Worm (Caenorhabditis elegans): Measurements from ENCODE around the gene mtm-9.
A peak's percentile ranks its signal among the peaks of the same experiment; 100 is the strongest.

mtm-9 gene

DNA sequence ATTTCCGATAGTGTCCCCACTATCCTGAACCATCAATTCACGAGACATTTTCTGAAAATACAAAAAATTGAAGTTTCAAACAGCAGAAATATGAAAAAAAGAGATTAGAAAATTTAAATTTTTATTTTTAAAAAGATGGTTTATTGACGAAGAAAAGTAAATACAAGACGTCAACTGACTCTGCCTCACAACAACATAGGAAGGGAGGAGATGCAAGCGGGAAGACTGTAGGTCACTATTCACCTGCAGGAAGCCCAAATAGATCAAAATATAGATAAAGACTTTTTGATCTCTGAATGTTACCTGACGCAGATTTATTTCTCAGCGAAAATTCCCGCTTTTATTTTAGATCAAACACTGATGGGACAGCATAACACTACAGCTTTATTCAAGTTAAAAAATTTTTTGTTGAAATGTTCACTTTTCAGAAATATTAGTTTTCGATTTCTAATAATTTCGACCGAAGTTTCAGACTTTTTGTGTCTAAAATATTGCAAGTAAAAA lies 32.8 kb downstream of the mtm-9 start, which contains the start of gene cysl-3:
Gene cysl-3, minus strand, starts transcription at position 51 of the 504 bp plus-strand sequence.
- TF ChIP-seq egl-43 (GFP tag; IDR thresholded peaks at IDR 0.05) (no peak), gei-8 (GFP tag; optimal IDR thresholded peaks at IDR 0.05) (no peak), nhr-28 (tag; optimal IDR thresholded peaks at IDR 0.05) (no peak), daf-16 (GFP tag; optimal IDR thresholded peaks at IDR 0.05) (no peak), daf-16 (tag; optimal IDR thresholded peaks at IDR 0.05) (peak; percentile 29), tra-1 (GFP tag; IDR thresholded peaks at IDR 0.05) (no peak), aly-2 (tag; optimal IDR thresholded peaks at IDR 0.05) (no peak)

DNA sequence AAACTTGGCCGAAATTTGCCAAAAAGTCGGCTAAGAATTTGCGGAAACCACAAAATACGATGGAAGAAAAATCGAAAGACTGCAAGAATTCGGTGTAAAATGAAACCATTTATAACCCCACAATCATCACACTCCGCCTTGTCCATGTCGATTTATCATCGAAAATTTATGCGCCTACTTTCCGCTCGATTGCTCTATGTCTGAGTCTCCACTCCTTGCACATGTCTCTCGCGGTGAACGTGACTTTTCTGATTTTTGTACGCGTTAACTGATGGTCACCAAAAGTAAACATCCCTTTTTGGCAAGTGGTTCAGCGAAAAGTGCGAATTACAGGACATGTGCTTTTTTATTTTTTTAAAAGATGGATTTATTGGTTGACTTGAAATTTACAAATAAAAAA lies 33.6 kb downstream of the mtm-9 start:
- TF ChIP-seq dve-1 (tag; optimal IDR thresholded peaks at IDR 0.05; ENCODE audit: insufficient read depth): peak; percentile 77
- no peak for TF ChIP-seq D1046.2 (GFP tag; IDR thresholded peaks at IDR 0.05)
- TF ChIP-seq dmd-8 (GFP tag; IDR thresholded peaks at IDR 0.05): 0 out of 2 replicates have a peak, but pooled peaks have one; percentile 51
- no peak for TF ChIP-seq arid-1 (GFP tag; conservative IDR thresholded peaks at IDR 0.05)
- no peak for TF ChIP-seq mxl-3 (GFP tag; optimal IDR thresholded peaks at IDR 0.05)
- no peak for TF ChIP-seq F49E8.2 (tag; optimal IDR thresholded peaks at IDR 0.05; ENCODE audit: borderline replicate concordance)
- no peak for TF ChIP-seq unc-39 (tag; optimal IDR thresholded peaks at IDR 0.05)
- TF ChIP-seq Y5F2A.4 (GFP tag; optimal IDR thresholded peaks at IDR 0.05): no peak
- TF ChIP-seq duxl-1 (tag; optimal IDR thresholded peaks at IDR 0.05; ENCODE audit: poor library complexity): no peak
- TF ChIP-seq hlh-11 (tag; optimal IDR thresholded peaks at IDR 0.05): peak; percentile 72
- TF ChIP-seq ceh-20 (GFP tag; IDR thresholded peaks at IDR 0.05): no peak
- peak; percentile 82 for TF ChIP-seq dmd-6 (GFP tag; IDR thresholded peaks at IDR 0.05)
- peak; percentile 2 for TF ChIP-seq nhr-77 (tag; optimal IDR thresholded peaks at IDR 0.05)
- TF ChIP-seq daf-16 (GFP tag; optimal IDR thresholded peaks at IDR 0.05): no peak
- peak; percentile 84 for TF ChIP-seq daf-16 (tag; optimal IDR thresholded peaks at IDR 0.05)
- no peak for TF ChIP-seq madf-9 (GFP tag; conservative IDR thresholded peaks at IDR 0.05)
- no peak for TF ChIP-seq zip-11 (GFP tag; IDR thresholded peaks at IDR 0.05)
- peak; percentile 86 to 98 for TF ChIP-seq hif-1 (tag; optimal IDR thresholded peaks at IDR 0.05)
- peak; percentile 58 for TF ChIP-seq hlh-30 (tag; optimal IDR thresholded peaks at IDR 0.05; ENCODE audit: insufficient read depth)
- TF ChIP-seq zag-1 (tag; optimal IDR thresholded peaks at IDR 0.05): no peak
- no peak for TF ChIP-seq ceh-28 (tag; optimal IDR thresholded peaks at IDR 0.05)
- TF ChIP-seq hmg-1.1 (GFP tag; IDR thresholded peaks at IDR 0.05): no peak
- no peak for TF ChIP-seq set-16 (GFP tag; IDR thresholded peaks at IDR 0.05)
- no peak for TF ChIP-seq nhr-76 (tag; optimal IDR thresholded peaks at IDR 0.05)
- TF ChIP-seq nhr-102 (tag; optimal IDR thresholded peaks at IDR 0.05): peak; percentile 9
- TF ChIP-seq nhr-28 (tag; optimal IDR thresholded peaks at IDR 0.05): peak; percentile 64
- 0 out of 2 replicates have a peak, but pooled peaks have one; percentile 21 for TF ChIP-seq php-3 (GFP tag; IDR thresholded peaks at IDR 0.05)
- no peak for TF ChIP-seq pha-4 (GFP tag; IDR thresholded peaks at IDR 0.05)
- TF ChIP-seq pha-4 (tag; optimal IDR thresholded peaks at IDR 0.05): peak; percentile 18
- no peak for TF ChIP-seq mes-2 (tag; optimal IDR thresholded peaks at IDR 0.05; ENCODE audit: poor library complexity, severe bottlenecking)
- no peak for TF ChIP-seq attf-4 (tag; optimal IDR thresholded peaks at IDR 0.05)
- peak; percentile 6 for TF ChIP-seq mep-1 (tag; optimal IDR thresholded peaks at IDR 0.05)
- TF ChIP-seq lin-13 (GFP tag; optimal IDR thresholded peaks at IDR 0.05): no peak
- TF ChIP-seq T26A8.4 (GFP tag; IDR thresholded peaks at IDR 0.05): no peak
- TF ChIP-seq ZK337.2 (GFP tag; IDR thresholded peaks at IDR 0.05): no peak
- no peak for TF ChIP-seq cey-2 (tag; optimal IDR thresholded peaks at IDR 0.05; ENCODE audit: borderline replicate concordance, insufficient read depth)
- TF ChIP-seq mdl-1 (tag; optimal IDR thresholded peaks at IDR 0.05): peak in 1 of 2 experiments; percentile 61
- no peak for TF ChIP-seq fos-1 (tag; optimal IDR thresholded peaks at IDR 0.05)
- TF ChIP-seq Y75B8A.6 (GFP tag; IDR thresholded peaks at IDR 0.05): no peak
- no peak for TF ChIP-seq Y48G9A.11 (GFP tag; IDR thresholded peaks at IDR 0.05)
- TF ChIP-seq nhr-237 (tag; optimal IDR thresholded peaks at IDR 0.05): no peak
- no peak for TF ChIP-seq nhr-10 (tag; optimal IDR thresholded peaks at IDR 0.05)
- peak in 1 of 2 experiments; percentile 74 for TF ChIP-seq unc-62 (GFP tag; optimal IDR thresholded peaks at IDR 0.05 in 1 of 2)
- TF ChIP-seq unc-62 (tag; optimal IDR thresholded peaks at IDR 0.05): no peak
- TF ChIP-seq aha-1 (tag): peak; percentile 100
